Worm (Caenorhabditis elegans) whole organism, L3 larva: ENCODE data around the gene C13F10.1.

Experiments used
- ceh-28 ChIP-seq: fragments of 150-350 bp; optimal IDR thresholded peaks from 2 replicates; lab custom pipeline; 2014; ENCODE audit warnings: missing biosample characterization, missing genetic modification reagents, missing genetic modification characterization
- nhr-12 ChIP-seq: fragments of 150-350 bp; optimal IDR thresholded peaks from 2 replicates; lab custom pipeline; 2014; ENCODE audit warnings: missing biosample characterization, missing genetic modification characterization
- nhr-237 ChIP-seq: fragments of 150-350 bp; optimal IDR thresholded peaks from 2 replicates; lab custom pipeline; 2014; ENCODE audit warnings: missing biosample characterization, missing genetic modification characterization
- pha-4 ChIP-seq: fragments of 150-350 bp; optimal IDR thresholded peaks from 2 replicates; lab custom pipeline; 2014; ENCODE audit warnings: missing biosample characterization, missing genetic modification reagents, missing genetic modification characterization
- snpc-4 ChIP-seq: fragments of 150-350 bp; optimal IDR thresholded peaks from 2 replicates; lab custom pipeline; 2014; ENCODE audit warnings: missing biosample characterization, missing genetic modification characterization

DNA sequence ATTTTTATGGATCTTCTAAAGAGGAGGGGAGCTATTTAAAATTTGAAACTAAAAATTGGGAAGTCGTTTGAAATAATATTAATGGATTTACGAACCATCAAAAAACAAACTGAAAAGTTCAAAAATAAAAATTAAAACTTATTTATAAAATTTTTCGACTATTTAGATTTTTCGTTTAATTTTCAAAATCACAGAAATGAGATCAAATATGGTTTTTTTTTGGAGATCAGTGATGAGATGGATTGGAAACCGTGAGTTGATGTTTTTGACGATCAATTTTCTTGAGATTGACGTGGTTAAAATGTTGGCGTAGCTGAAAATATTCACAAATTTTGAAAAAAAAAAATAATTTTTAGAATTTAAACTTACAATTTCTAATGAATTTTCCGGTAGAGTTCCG is 4.9 kb upstream of the C13F10.1 start, which contains the start of gene C13F10.5:
- no peak for TF ChIP-seq nhr-237 (tag; lab: Kevin White, UChicago)
- TF ChIP-seq nhr-12 (tag; lab: Kevin White, UChicago) = no peak
- no peak for TF ChIP-seq pha-4 (tag; lab: Kevin White, UChicago)
- TF ChIP-seq ceh-28 (tag; lab: Kevin White, UChicago) = no peak
- TF ChIP-seq snpc-4 (tag; lab: Kevin White, UChicago) = no peak
